Worm (Caenorhabditis elegans) whole organism, L1 larva: ENCODE measurements around the gene T24D5.3.

ENCODE experiments used
- C16A3.4 ChIP-seq: fragments of 150-350 bp; optimal IDR thresholded peaks from 2 replicates; lab custom pipeline; 2014; ENCODE audit warnings: missing biosample characterization, missing genetic modification characterization
- C34B4.2 ChIP-seq: sonication (generic microtip); optimal IDR thresholded peaks from 2 replicates; lab custom pipeline; 2017; ENCODE audit warnings: mild to moderate bottlenecking, missing genetic modification characterization, missing compliant biosample characterization
- Y116A8C.19 ChIP-seq: sonication (generic microtip); optimal IDR thresholded peaks from 2 replicates; lab custom pipeline; 2016; ENCODE audit warnings: missing compliant biosample characterization, missing genetic modification characterization, borderline replicate concordance
- blmp-1 ChIP-seq: fragments of 150-350 bp; optimal IDR thresholded peaks from 2 replicates; lab custom pipeline; 2014; ENCODE audit warnings: missing biosample characterization, missing genetic modification characterization
- ceh-63 ChIP-seq: fragments of 200-800 bp; sonication (Bioruptor generic); optimal IDR thresholded peaks from 2 replicates; lab custom pipeline; 2018; ENCODE audit warnings: mild to moderate bottlenecking, missing genetic modification characterization, missing compliant biosample characterization
- ceh-8 ChIP-seq: fragments of 200-800 bp; sonication (Bioruptor generic); optimal IDR thresholded peaks from 2 replicates; lab custom pipeline; 2018; ENCODE audit warnings: mild to moderate bottlenecking, missing genetic modification characterization, moderate library complexity, missing compliant biosample characterization
- ceh-82 ChIP-seq, 3 experiments: fragments of 150-350 bp in 1 of 3; sonication (generic microtip) in 2 of 3; optimal IDR thresholded peaks; 2 replicates each; lab custom pipeline; 2014 to 2017; ENCODE audit warnings: missing biosample characterization in 3 of 3, missing genetic modification characterization in 3 of 3
- dsc-1 ChIP-seq: sonication (generic microtip); optimal IDR thresholded peaks from 2 replicates; lab custom pipeline; 2016; ENCODE audit warnings: mild to moderate bottlenecking, missing genetic modification characterization, missing compliant biosample characterization
- efl-1 ChIP-seq, 4 experiments: fragments of 150-350 bp; optimal IDR thresholded peaks in 3 of 4; peaks in 1 of 4; 1 replicate in 1 of 4; 2 replicates in 3 of 4; lab custom pipeline; 2014; ENCODE audit warnings: missing biosample characterization in 2 of 4, missing genetic modification characterization in 2 of 4, missing genetic modification reagents in 2 of 4
- efl-3 ChIP-seq: fragments of 200-800 bp; sonication (Bioruptor generic); optimal IDR thresholded peaks from 2 replicates; lab custom pipeline; 2018; ENCODE audit warnings: mild to moderate bottlenecking, missing genetic modification characterization, missing compliant biosample characterization
- egl-13 ChIP-seq: sonication (generic microtip); optimal IDR thresholded peaks from 2 replicates; lab custom pipeline; 2016; ENCODE audit warnings: missing genotype, missing genetic modification reagents, missing genetic modification characterization, missing compliant biosample characterization
- elt-2 ChIP-seq: sonication (generic microtip); optimal IDR thresholded peaks from 2 replicates; lab custom pipeline; 2016; ENCODE audit warnings: missing genetic modification characterization, mild to moderate bottlenecking, inconsistent platforms, missing compliant biosample characterization, missing genetic modification reagents
- elt-3 ChIP-seq, 6 experiments: fragments of 150-350 bp in 1 of 6; sonication (generic microtip); optimal IDR thresholded peaks; 2 replicates each; lab custom pipeline; 2017 to 2018; ENCODE audit warnings: missing biosample characterization in 6 of 6, missing genetic modification characterization in 6 of 6, inconsistent platforms in 1 of 6
- fkh-10 ChIP-seq: sonication (generic microtip); optimal IDR thresholded peaks from 2 replicates; lab custom pipeline; 2017; ENCODE audit warnings: missing biosample characterization, missing genetic modification reagents, missing genetic modification characterization
- fkh-8 ChIP-seq: sonication (generic microtip); optimal IDR thresholded peaks from 2 replicates; lab custom pipeline; 2016; ENCODE audit warnings: mild to moderate bottlenecking, missing genetic modification characterization, missing compliant biosample characterization
- grh-1 ChIP-seq: fragments of 200-800 bp; sonication (Bioruptor generic); IDR thresholded peaks from 2 replicates; pipeline ENCODE4 v1.3.6; 2022; ENCODE audit warnings: missing genetic modification reagents, missing genetic modification characterization, missing compliant biosample characterization
- hlh-17 ChIP-seq: fragments of 200-800 bp; sonication (Bioruptor generic); optimal IDR thresholded peaks from 2 replicates; lab custom pipeline; 2018; ENCODE audit warnings: missing genetic modification characterization, mild to moderate bottlenecking, missing compliant biosample characterization, moderate library complexity, borderline replicate concordance
- irx-1 ChIP-seq: sonication (generic microtip); optimal IDR thresholded peaks from 2 replicates; lab custom pipeline; 2016; ENCODE audit warnings: missing genetic modification characterization, missing compliant biosample characterization
- lin-14 ChIP-seq: fragments of 200-800 bp; sonication (Bioruptor generic); optimal IDR thresholded peaks from 2 replicates; lab custom pipeline; 2018; ENCODE audit warnings: mild to moderate bottlenecking, missing genetic modification characterization, moderate library complexity, missing compliant biosample characterization
- mdl-1 ChIP-seq, 2 experiments: fragments of 150-350 bp; optimal IDR thresholded peaks; 2 replicates each; lab custom pipeline; 2014 to 2017; ENCODE audit warnings: missing biosample characterization in 2 of 2, missing genetic modification characterization in 2 of 2, inconsistent platforms in 1 of 2
- mep-1 ChIP-seq: fragments of 150-350 bp; optimal IDR thresholded peaks from 2 replicates; lab custom pipeline; 2014; ENCODE audit warnings: missing biosample characterization, missing genetic modification characterization
- nhr-12 ChIP-seq: sonication (generic microtip); optimal IDR thresholded peaks from 2 replicates; lab custom pipeline; 2017; ENCODE audit warnings: missing biosample characterization, missing genetic modification characterization
- nhr-19 ChIP-seq: fragments of 200-800 bp; sonication (Bioruptor generic); conservative IDR thresholded peaks from 2 replicates; pipeline ENCODE4 v1.3.6; 2022; ENCODE audit warnings: missing genetic modification characterization, missing compliant biosample characterization
- nhr-237 ChIP-seq: fragments of 150-350 bp; optimal IDR thresholded peaks from 2 replicates; lab custom pipeline; 2014; ENCODE audit warnings: missing biosample characterization, missing genetic modification characterization
- nhr-76 ChIP-seq: sonication (generic microtip); optimal IDR thresholded peaks from 2 replicates; lab custom pipeline; 2017; ENCODE audit warnings: missing biosample characterization, missing genetic modification characterization
- nhr-84 ChIP-seq: sonication (generic microtip); optimal IDR thresholded peaks from 2 replicates; lab custom pipeline; 2017; ENCODE audit warnings: missing biosample characterization, missing genetic modification characterization
- nhr-85 ChIP-seq: sonication (generic microtip); peaks from one replicate; lab custom pipeline; 2016; ENCODE audit warnings: missing genetic modification characterization, inconsistent platforms, missing compliant biosample characterization
- pax-3 ChIP-seq: fragments of 200-800 bp; sonication (Bioruptor generic); optimal IDR thresholded peaks from 2 replicates; lab custom pipeline; 2018; ENCODE audit warnings: mild to moderate bottlenecking, missing genetic modification characterization, moderate library complexity, missing compliant biosample characterization
- skn-1 ChIP-seq: fragments of 150-350 bp; optimal IDR thresholded peaks from 2 replicates; lab custom pipeline; 2014; ENCODE audit warnings: missing biosample characterization, missing genetic modification characterization
- sox-4 ChIP-seq: sonication (generic microtip); optimal IDR thresholded peaks from 2 replicates; lab custom pipeline; 2016; ENCODE audit warnings: missing genetic modification characterization, missing compliant biosample characterization
- sptf-1 ChIP-seq: fragments of 150-350 bp; optimal IDR thresholded peaks from 2 replicates; lab custom pipeline; 2014; ENCODE audit warnings: missing biosample characterization, missing genetic modification characterization
- swsn-7 ChIP-seq: sonication (generic microtip); optimal IDR thresholded peaks from 2 replicates; lab custom pipeline; 2016; ENCODE audit warnings: missing genetic modification characterization, missing compliant biosample characterization
- unc-130 ChIP-seq: fragments of 150-350 bp; optimal IDR thresholded peaks from 2 replicates; lab custom pipeline; 2017; ENCODE audit warnings: missing biosample characterization, missing genetic modification characterization, inconsistent platforms
- unc-62 ChIP-seq: fragments of 150-350 bp; optimal IDR thresholded peaks from 2 replicates; lab custom pipeline; 2014; ENCODE audit warnings: missing biosample characterization, missing genetic modification reagents, missing genetic modification characterization
- unc-98 ChIP-seq: fragments of 200-800 bp; sonication (Bioruptor generic); IDR thresholded peaks from 2 replicates; pipeline ENCODE4 v1.3.6; 2022; ENCODE audit warnings: missing genetic modification characterization, missing compliant biosample characterization
- xbp-1 ChIP-seq: sonication (generic microtip); optimal IDR thresholded peaks from 2 replicates; lab custom pipeline; 2016; ENCODE audit warnings: missing genetic modification characterization, missing compliant biosample characterization

T24D5.3 gene

DNA sequence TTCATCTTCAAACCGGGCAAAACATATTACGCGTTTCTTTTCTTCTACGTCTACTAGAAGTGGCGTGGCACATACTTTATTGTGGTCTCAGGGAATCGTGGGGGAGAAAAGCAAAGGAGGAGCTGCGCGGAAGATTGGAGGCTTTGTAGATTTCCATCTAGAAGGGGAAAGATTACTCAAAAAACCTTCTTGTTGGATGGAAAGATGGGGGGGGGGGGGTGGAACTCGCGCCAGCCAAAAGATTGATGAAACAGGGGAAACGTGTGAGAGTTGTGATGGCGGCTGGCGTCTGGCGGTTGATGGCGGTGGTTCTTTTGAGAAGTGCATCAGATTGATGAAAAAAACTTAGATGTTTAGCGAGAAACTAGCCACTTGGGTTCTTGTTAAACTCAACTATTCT lies 9.6 kb downstream of the T24D5.3 start:
- TF ChIP-seq unc-62 (no peak), fkh-10 (GFP tag; lab: Kevin White, UChicago) (peak; percentile 15), xbp-1 (tag; lab: Kevin White, UChicago) (no peak), hlh-17 (GFP tag; lab: Kevin White, UChicago) (no peak), skn-1 (tag; lab: Kevin White, UChicago) (no peak), nhr-84 (tag; lab: Kevin White, UChicago) (no peak), nhr-76 (tag; lab: Kevin White, UChicago) (no peak), fkh-8 (tag; lab: Kevin White, UChicago) (no peak), ceh-63 (no peak), lin-14 (GFP tag; lab: Kevin White, UChicago) (peak; percentile 2)

ce11 chrX:12595217-12595616 lies 15.3 kb downstream of the T24D5.3 start:
- no peak for TF ChIP-seq unc-98
- TF ChIP-seq grh-1 (GFP tag; lab: Robert Waterston, UW) = no peak
- no peak for TF ChIP-seq ceh-82 (tag; optimal IDR thresholded peaks at IDR 0.05; lab: Kevin White, UChicago)
- no peak for TF ChIP-seq C34B4.2 (tag; lab: Kevin White, UChicago)
- TF ChIP-seq nhr-12 (tag; lab: Kevin White, UChicago) = no peak
- no peak for TF ChIP-seq C16A3.4 (tag; lab: Kevin White, UChicago)
- no peak for TF ChIP-seq Y116A8C.19 (tag; lab: Kevin White, UChicago)
- TF ChIP-seq ceh-8 = peak; percentile 90
- TF ChIP-seq sox-4 (tag; lab: Kevin White, UChicago) = no peak
- peak; percentile 61 for TF ChIP-seq dsc-1 (tag; lab: Kevin White, UChicago)

ce11 chrX:12595954-12596353 lies 16.1 kb downstream of the T24D5.3 start:
- TF ChIP-seq elt-2 (peak; percentile 80), irx-1 (tag; lab: Kevin White, UChicago) (no peak)
- TF ChIP-seq, all 84 proteins: peak for 1

DNA sequence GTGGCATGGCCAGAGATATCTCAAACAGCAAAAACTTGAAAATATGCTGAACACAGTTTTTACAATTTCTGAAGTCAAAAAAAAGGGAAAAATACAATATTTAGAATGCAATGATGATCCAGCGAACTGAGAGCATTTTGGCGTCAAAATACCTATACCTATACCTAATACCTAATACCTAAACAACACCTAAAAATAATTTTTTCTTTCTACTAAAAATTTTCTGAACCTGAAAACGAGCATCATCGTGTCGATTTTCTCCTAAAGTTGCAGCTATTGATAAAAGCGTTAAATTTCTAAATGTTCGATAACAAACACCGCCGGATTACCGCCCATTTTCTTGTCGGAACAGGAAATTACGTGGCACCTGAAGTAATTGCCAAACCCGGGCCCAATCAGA lies 17.0 kb downstream of the T24D5.3 start, which contains the start of gene T24D5.4:
Gene T24D5.4 (plus strand): TSS at position 301 of the 400 bp plus-strand sequence.
- TF ChIP-seq efl-1 (optimal IDR thresholded peaks at IDR 0.05; lab: Kevin White, UChicago) (no peak), efl-1 (GFP tag; optimal IDR thresholded peaks at IDR 0.05 in 1 of 2; lab: Kevin White, UChicago) (peak in 1 of 2 experiments; percentile 72), nhr-19 (GFP tag; lab: Robert Waterston, UW) (no peak)

DNA sequence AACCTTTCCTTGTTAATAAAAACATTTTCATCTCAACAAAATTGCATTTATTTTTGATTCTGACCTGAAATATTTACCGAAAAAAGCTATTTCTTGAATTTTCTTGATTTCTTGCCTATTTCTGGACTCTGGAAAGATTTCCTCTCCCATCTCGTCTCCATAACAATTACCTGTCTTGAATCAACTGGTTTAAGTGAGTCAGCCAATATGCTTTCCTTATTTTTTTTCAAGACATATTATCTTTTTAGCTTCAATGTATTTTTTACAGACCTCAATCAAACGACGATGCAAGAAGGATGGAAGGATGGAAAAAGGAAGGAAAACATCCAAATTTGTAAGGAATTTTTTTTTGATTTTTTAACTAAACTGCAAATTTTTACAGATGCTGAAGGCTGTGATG lies 22.7 kb downstream of the T24D5.3 start:
- TF ChIP-seq ceh-8 (no peak), unc-130 (no peak), egl-13 (tag; lab: Kevin White, UChicago) (no peak), elt-3 (tag; optimal IDR thresholded peaks at IDR 0.05; lab: Kevin White, UChicago) (no peak), nhr-12 (tag; lab: Kevin White, UChicago) (no peak), efl-3 (GFP tag; lab: Kevin White, UChicago) (no peak), blmp-1 (tag; lab: Kevin White, UChicago) (no peak), sptf-1 (no peak), nhr-76 (tag; lab: Kevin White, UChicago) (no peak), mdl-1 (tag; optimal IDR thresholded peaks at IDR 0.05; lab: Kevin White, UChicago) (no peak), sox-4 (tag; lab: Kevin White, UChicago) (no peak), nhr-85 (tag; lab: Kevin White, UChicago) (no peak), hlh-17 (GFP tag; lab: Kevin White, UChicago) (no peak), pax-3 (tag; lab: Kevin White, UChicago) (no peak), nhr-237 (no peak), swsn-7 (tag; lab: Kevin White, UChicago) (no peak), mep-1 (tag; lab: Kevin White, UChicago) (no peak)
- TF ChIP-seq, all 84 proteins: peak for 0
